Fruit fly (Drosophila melanogaster): Measurements from ENCODE around the gene CG9784.

Gene CG9784

dm6 chrX:16644535-16645131 is 45.6 kb upstream of the CG9784 start (continued):
- peak; percentile 43 for TF ChIP-seq dmrt99B (tag; optimal IDR thresholded peaks at IDR 0.05)
- TF ChIP-seq CG11504 (tag; optimal IDR thresholded peaks at IDR 0.05): peak; percentile 61
- TF ChIP-seq Kr (GFP tag; optimal IDR thresholded peaks at IDR 0.05): peak; percentile 49
- TF ChIP-seq pum (GFP tag; optimal IDR thresholded peaks at IDR 0.05): no peak
- no peak; the same call in 2 of the 3 replicates for TF ChIP-seq Optix (GFP tag; IDR thresholded peaks at IDR 0.05)
- no peak for TF ChIP-seq knrl (GFP tag; IDR thresholded peaks at IDR 0.05; ENCODE audit: partially characterized antibody)
- no peak for TF ChIP-seq CG4617 (GFP tag; optimal IDR thresholded peaks at IDR 0.05; ENCODE audit: borderline replicate concordance)
- no peak for TF ChIP-seq Ets97D (GFP tag; optimal IDR thresholded peaks at IDR 0.05)
- TF ChIP-seq CG13894 (tag; optimal IDR thresholded peaks at IDR 0.05): no peak
- no peak for TF ChIP-seq eve (GFP tag; optimal IDR thresholded peaks at IDR 0.05)
- TF ChIP-seq D19B (GFP tag; optimal IDR thresholded peaks at IDR 0.05): no peak
- TF ChIP-seq lmd (GFP tag; IDR thresholded peaks at IDR 0.05): no peak
- no peak for TF ChIP-seq CG30431 (GFP tag; optimal IDR thresholded peaks at IDR 0.05)
- TF ChIP-seq CG17385 (GFP tag; optimal IDR thresholded peaks at IDR 0.05): peak; percentile 22
- no peak for TF ChIP-seq Oaz (GFP tag; IDR thresholded peaks at IDR 0.05)
- no peak for TF ChIP-seq Deaf1 (tag; optimal IDR thresholded peaks at IDR 0.05)
- TF ChIP-seq NC2α (GFP tag; optimal IDR thresholded peaks at IDR 0.05): peak; percentile 16
- no peak for TF ChIP-seq nom (GFP tag; optimal IDR thresholded peaks at IDR 0.05)
- TF ChIP-seq ap (GFP tag; IDR thresholded peaks at IDR 0.05): no peak
- TF ChIP-seq Sry-δ (GFP tag; optimal IDR thresholded peaks at IDR 0.05): no peak
- no peak for TF ChIP-seq CG7928 (GFP tag; optimal IDR thresholded peaks at IDR 0.05)
- TF ChIP-seq CG3838 (GFP tag; optimal IDR thresholded peaks at IDR 0.05): peak; percentile 53
- peak; percentile 90 for TF ChIP-seq cad (GFP tag; optimal IDR thresholded peaks at IDR 0.05)
- TF ChIP-seq dysf (GFP tag; IDR thresholded peaks at IDR 0.05): no peak
- TF ChIP-seq CG10979 (tag; optimal IDR thresholded peaks at IDR 0.05): peak; percentile 40
- TF ChIP-seq jigr1 (GFP tag; IDR thresholded peaks at IDR 0.05): no peak
- TF ChIP-seq E2f1 (GFP tag; IDR thresholded peaks at IDR 0.05): no peak
- TF ChIP-seq CG8765 (GFP tag; IDR thresholded peaks at IDR 0.05): 0 out of 2 replicates have a peak, but pooled peaks have one; percentile 11
- TF ChIP-seq CG9876 (GFP tag; optimal IDR thresholded peaks at IDR 0.05): no peak
- no peak for TF ChIP-seq CG3726 (GFP tag; IDR thresholded peaks at IDR 0.05)
- TF ChIP-seq CG11696 (GFP tag; IDR thresholded peaks at IDR 0.05): no peak
- no peak for TF ChIP-seq gfzf (GFP tag; optimal IDR thresholded peaks at IDR 0.05)
- no peak for TF ChIP-seq klu (GFP tag; IDR thresholded peaks at IDR 0.05)
- peak; percentile 54 for TF ChIP-seq btn (GFP tag; optimal IDR thresholded peaks at IDR 0.05)
- no peak for TF ChIP-seq cato (GFP tag; optimal IDR thresholded peaks at IDR 0.05; ENCODE audit: borderline replicate concordance)
- TF ChIP-seq CG16815 (GFP tag; optimal IDR thresholded peaks at IDR 0.05): peak; percentile 2
- peak; percentile 15 for TF ChIP-seq pfk (GFP tag; optimal IDR thresholded peaks at IDR 0.05)
- TF ChIP-seq CG2199 (GFP tag; IDR thresholded peaks at IDR 0.05): peak; percentile 73; the same call in 2 of the 3 replicates
- TF ChIP-seq CG6254 (GFP tag; optimal IDR thresholded peaks at IDR 0.05): peak; percentile 48
- TF ChIP-seq CG1529 (GFP tag; optimal IDR thresholded peaks at IDR 0.05): peak; percentile 52
- TF ChIP-seq fd3F (GFP tag; optimal IDR thresholded peaks at IDR 0.05): no peak
- peak; percentile 60 for TF ChIP-seq gem (tag; optimal IDR thresholded peaks at IDR 0.05)
- peak; percentile 4 for TF ChIP-seq CG8290 (GFP tag; optimal IDR thresholded peaks at IDR 0.05)
- peak; percentile 66 to 73 for TF ChIP-seq CG8290 (tag; optimal IDR thresholded peaks at IDR 0.05)
- no peak for TF ChIP-seq CG6272 (GFP tag; IDR thresholded peaks at IDR 0.05)
- TF ChIP-seq tin (GFP tag; optimal IDR thresholded peaks at IDR 0.05): no peak
- peak; percentile 39 for TF ChIP-seq CG18599 (GFP tag; optimal IDR thresholded peaks at IDR 0.05)
- TF ChIP-seq cas (GFP tag; IDR thresholded peaks at IDR 0.05): no peak
- TF ChIP-seq Myb (GFP tag; optimal IDR thresholded peaks at IDR 0.05): no peak
- TF ChIP-seq dati (GFP tag; IDR thresholded peaks at IDR 0.05): no peak
- no peak for TF ChIP-seq schlank (tag; optimal IDR thresholded peaks at IDR 0.05)
